Worm (Caenorhabditis elegans): ENCODE results near the gene R10E12.2.

DNA sequence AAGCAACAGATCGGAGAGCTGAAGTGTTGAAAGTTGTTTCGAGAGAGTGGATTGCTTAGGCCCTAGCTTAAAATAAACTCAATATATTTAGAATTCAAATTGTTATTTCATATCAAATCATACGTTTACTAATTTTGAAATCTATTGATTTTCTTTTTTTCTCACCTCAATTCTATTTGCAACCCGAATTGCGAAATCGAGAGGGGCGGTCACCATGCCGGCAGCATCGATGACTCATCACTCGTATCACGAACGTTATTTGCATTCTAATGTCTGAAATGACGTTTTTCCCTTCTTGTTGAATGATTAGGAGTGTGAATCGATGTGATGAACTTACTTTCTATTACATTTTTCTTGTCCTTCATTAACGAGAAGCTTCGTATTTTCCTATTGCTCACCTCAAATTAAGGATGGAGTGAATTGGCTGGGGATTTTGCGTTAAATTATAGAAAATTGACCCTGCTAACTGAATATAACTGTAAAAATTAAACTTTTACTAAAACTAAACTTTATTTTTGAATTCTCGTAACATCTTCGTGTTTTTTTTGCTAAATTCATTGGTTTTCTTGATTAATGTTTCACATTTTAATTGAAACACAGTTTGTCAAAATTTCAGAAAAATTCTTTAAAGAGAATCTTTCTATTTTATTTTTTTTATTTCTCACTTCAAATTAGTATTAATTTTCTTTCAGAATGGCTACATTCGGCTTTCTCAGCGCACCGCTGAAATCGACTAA is 16.8 kb downstream of the R10E12.2 start, which contains the start of gene alx-1:
- peak; percentile 19 for TF ChIP-seq W03F9.2 (tag; optimal IDR thresholded peaks at IDR 0.05)
- TF ChIP-seq dao-5 (tag; optimal IDR thresholded peaks at IDR 0.05) = no peak
- TF ChIP-seq him-1 (tag; optimal IDR thresholded peaks at IDR 0.05) = no peak
